Fruit fly (Drosophila melanogaster) Kc167 (cell line): ENCODE measurements around the gene CG31636.

Source experiments
- Myc ChIP-seq: fragments of >200 bp; optimal IDR thresholded peaks from 2 replicates; lab custom pipeline; 2017; ENCODE audit warnings: missing external identifiers
- Sin3A ChIP-seq: fragments of >200 bp; optimal IDR thresholded peaks from 2 replicates; lab custom pipeline; 2018; ENCODE audit warnings: missing external identifiers
- h ChIP-seq: fragments of >200 bp; optimal IDR thresholded peaks from 3 replicates; lab custom pipeline; 2018; ENCODE audit warnings: missing external identifiers
- insv ChIP-seq: fragments of >200 bp; optimal IDR thresholded peaks from 3 replicates; lab custom pipeline; 2018; ENCODE audit warnings: missing external identifiers
- psq ChIP-seq: fragments of >200 bp; optimal IDR thresholded peaks from 2 replicates; lab custom pipeline; 2017; ENCODE audit warnings: missing external identifiers
- ttk ChIP-seq: sonication (Bioruptor generic); optimal IDR thresholded peaks from 2 replicates; lab custom pipeline; 2017; ENCODE audit warnings: missing external identifiers

Gene CG31636

DNA sequence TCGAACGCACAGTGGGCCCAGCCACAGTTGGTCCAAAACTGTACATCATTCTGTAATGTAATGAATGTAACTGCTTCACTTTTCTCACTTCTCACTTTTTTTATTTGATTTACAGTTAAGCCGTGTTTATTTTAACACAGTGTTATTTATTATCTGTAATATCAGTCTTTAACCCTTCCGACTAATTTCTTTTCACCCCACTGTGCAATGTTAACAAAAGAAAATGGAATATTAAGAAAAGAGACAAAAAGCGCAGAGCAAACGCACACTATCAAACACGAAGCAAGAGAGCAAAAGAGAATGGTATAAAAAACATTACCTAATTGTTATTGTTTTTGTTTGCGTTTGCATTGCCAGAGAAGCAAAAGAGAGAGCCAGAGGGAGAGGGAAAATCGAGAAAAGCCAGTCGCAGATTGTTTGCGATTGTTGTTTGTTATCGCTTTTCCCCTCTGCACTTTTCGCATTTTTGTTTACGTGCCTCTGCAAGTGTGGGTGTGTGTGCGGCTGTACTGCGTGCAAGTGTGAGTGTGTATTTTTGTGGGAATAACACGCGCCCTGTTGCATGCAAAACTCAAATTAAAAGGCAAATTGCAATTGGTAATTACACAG lies 10.7 kb downstream of the CG31636 start:
- TF ChIP-seq insv (lab: Kevin White, UChicago), result no peak
- no peak for TF ChIP-seq h
- no peak for TF ChIP-seq psq (lab: Kevin White, UChicago)
- TF ChIP-seq Sin3A (lab: Kevin White, UChicago), result no peak
- TF ChIP-seq Myc (lab: Kevin White, UChicago), result no peak
- TF ChIP-seq ttk, result no peak

DNA sequence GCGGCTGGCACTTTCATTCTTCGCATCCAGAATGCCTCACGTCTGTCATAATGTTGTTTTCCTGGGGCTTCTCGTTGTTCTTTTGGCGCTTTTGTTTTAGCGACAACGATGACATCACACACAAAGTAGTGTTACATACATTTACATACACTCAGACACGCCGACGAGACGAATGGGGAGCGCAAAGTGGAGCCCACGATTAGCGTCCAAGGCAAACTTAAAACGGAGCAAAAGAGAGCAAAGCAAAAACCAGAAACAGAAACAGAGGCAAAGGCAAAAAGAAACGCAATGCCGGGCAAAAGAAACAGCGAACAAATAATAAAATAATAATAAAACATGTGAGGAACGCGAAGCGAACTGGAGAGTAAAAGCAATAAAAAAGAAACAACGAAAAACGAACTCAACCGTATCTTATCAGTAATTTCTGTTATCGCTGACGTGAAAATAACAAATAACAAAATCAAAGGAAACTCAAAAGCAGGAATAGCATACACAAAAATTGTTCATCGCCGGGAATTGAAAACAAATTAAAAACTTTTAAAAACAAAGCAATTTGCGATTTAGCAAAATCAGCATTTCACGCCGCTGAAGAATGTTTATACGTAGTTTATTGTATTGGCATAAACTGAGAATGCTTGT lies 13.4 kb downstream of the CG31636 start:
- TF ChIP-seq ttk, result no peak
- TF ChIP-seq h, result no peak
- no peak for TF ChIP-seq Sin3A (lab: Kevin White, UChicago)
- no peak for TF ChIP-seq psq (lab: Kevin White, UChicago)
- no peak for TF ChIP-seq insv (lab: Kevin White, UChicago)
- no peak for TF ChIP-seq Myc (lab: Kevin White, UChicago)

DNA sequence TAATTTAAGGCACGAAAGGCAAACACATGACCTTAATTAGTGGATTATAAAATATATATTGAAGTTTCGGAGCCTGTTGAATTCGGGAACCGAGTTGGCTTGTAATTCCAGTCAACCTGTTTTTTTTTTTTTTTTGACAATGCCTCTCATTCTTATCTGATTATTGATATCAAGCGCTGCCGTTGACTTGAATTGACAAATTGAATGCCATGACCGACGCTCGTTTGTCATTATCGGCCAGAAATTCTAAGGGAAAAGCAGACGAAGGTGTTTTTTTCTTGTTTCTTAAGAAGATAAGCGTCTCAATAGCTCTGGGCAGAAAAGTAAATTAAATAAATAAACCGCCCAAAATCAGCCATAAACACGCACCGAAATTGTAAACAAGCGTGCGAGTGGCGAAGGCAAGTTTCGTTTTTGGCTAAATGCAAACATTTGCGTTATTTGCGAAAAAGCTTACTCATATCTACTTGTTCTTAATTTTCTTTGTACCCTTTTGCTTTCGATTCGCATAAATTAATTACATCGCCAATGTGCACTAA lies 14.7 kb downstream of the CG31636 start:
- no peak for TF ChIP-seq Myc (lab: Kevin White, UChicago)
- TF ChIP-seq h, result no peak
- no peak for TF ChIP-seq ttk
- TF ChIP-seq Sin3A (lab: Kevin White, UChicago), result no peak
- no peak for TF ChIP-seq insv (lab: Kevin White, UChicago)

DNA sequence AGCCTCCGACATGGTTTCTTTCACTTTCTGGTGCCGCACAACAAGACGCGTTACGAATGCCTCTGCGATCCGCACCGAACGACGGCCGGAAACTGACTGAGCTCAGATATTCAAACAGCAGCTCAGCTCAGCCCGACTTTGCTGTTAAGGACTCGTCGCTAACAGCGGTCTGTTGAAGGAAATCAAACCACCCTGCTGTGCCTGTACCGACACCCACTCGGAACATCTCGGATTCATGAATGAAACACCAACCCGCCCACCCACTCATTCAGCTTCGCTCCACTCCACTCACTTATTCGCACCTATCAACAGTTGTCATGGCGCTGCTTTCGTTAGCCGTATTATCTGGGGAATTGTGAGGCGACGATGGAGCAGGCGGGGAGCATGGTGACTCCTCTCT lies 25.6 kb downstream of the CG31636 start, which contains the start of gene Oatp26F:
Gene Oatp26F, minus strand, starts transcription at position 101 of the 400 bp plus-strand sequence.
- TF ChIP-seq h (no peak), insv (lab: Kevin White, UChicago) (no peak), Sin3A (lab: Kevin White, UChicago) (no peak)

DNA sequence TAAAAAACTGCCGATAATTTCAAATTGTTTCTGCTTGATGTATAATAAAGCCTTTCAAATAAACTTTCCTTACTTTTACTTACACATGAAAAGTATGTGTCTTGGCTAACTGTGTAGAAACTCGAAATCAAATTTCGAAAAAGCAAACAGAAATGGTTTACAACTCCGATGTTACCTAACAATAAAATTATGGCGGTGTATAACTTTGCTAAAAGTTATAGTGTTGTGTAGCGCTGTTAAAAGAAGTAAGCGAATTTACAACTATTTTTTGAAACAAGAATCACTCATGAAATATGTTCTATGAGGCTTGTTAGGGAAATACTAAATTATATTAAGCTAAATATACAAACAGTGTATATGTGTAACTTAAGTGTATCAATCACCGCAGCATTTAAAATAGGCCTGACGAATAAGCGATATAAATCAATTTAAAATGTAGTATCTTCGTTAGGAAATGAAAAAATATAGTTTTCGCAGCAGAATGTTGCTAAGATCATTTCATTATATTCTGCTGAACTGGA lies 35.2 kb downstream of the CG31636 start, which contains the start of gene CG34345:
Gene CG34345, plus strand, starts transcription at position 471 of the 521 bp plus-strand sequence.
- TF ChIP-seq psq (lab: Kevin White, UChicago) (no peak), ttk (no peak), Sin3A (lab: Kevin White, UChicago) (no peak), h (no peak), Myc (lab: Kevin White, UChicago) (no peak), insv (lab: Kevin White, UChicago) (no peak)

DNA sequence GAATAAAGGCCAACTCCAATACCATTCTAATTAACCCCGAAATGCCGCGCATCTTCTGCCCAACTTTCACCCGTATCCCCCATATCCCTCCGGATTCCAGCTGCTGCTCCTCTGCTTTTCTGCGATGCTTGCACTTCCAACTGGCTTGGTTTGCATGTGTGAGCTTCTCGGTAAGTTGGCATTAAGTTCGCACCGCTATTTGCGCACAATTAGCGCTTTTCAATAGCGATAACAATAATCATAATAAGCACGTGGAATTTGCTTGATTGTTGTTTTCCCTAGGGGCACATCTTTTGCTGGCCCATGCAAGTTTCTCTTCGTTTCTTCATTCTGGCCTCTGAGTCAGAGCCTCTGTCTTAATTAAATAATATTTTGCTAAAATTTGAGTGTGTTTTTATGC lies 35.9 kb downstream of the CG31636 start:
- TF ChIP-seq Sin3A (lab: Kevin White, UChicago), result no peak
- no peak for TF ChIP-seq psq (lab: Kevin White, UChicago)
- TF ChIP-seq Myc (lab: Kevin White, UChicago), result no peak
- no peak for TF ChIP-seq h
- TF ChIP-seq ttk, result no peak
- TF ChIP-seq insv (lab: Kevin White, UChicago), result no peak

DNA sequence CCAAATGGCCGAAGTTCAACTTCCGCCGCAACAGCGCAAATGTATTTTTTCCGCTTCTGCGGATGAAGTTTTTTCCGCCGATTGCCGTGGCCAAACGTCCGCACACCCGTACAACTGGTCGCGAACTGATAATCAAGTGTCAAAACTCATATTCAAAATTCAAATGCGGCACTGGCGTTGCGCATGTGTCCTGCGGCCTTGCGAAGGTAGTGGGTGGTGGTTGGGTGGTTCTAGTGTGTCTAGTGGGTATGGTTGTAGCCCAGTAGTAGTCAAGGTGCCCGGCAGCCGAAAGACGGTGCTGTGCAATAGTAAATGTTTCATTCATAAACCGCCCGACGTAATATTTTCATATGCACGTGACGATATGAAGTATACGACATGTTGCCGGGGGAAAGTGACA lies 36.4 kb downstream of the CG31636 start, which contains the start of gene DIP-iota:
Gene DIP-iota, minus strand, starts transcription at position 101 of the 400 bp plus-strand sequence.
- TF ChIP-seq insv (lab: Kevin White, UChicago) (no peak), psq (lab: Kevin White, UChicago) (no peak), ttk (no peak)

DNA sequence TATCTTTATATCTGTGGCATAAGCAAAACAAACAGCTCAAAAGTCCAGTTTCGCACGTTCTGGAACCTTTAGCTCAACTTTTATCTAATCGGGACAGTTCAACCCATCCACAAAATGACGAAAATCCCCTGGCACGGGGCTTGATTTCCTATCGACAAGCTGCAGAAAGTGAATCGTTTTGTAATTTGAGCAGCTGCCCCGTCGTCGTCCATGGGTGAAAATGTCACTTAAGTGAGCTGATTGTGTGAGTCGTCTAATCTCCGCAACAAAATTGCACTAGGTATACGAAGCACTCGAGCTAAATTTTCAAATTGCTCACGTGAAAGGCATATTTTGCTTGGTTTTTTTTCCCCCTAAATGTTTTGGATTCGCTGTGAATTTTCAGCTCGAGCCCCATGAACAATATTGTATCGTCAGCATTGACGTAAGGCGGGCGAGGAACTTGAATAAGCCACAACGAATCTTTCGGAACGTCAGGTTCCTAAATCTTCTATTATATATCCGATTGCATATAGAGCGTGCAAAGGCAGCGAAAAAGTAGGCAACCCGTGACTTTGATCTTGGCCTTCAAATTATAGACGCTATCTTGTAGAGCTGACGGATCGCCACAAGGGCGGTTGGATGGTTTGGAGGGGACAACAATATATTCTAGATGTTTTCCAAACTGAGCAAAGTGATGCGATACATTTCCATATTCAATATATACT lies 43.6 kb downstream of the CG31636 start:
- TF ChIP-seq psq (lab: Kevin White, UChicago) (no peak), insv (lab: Kevin White, UChicago) (no peak), ttk (no peak), Sin3A (lab: Kevin White, UChicago) (no peak), h (no peak), Myc (lab: Kevin White, UChicago) (no peak)

DNA sequence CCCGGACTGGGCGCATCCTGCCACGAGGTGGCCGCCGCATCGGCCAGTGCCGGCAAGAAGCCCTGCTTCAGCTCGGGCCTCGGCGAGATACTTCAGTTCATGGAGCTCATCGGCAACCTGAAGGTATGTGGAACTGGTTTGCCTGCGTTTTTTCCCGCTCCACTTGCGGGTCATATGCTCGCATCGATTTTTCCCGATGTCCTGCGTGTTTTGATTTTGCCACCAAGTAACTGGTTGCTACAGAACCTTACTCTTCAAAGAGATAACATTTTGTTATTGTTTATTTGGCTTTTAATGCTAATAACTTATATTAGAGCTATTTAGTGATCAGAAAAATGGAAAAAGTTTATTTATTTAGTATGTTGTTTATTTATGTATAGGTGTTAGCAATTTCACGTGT lies 44.8 kb downstream of the CG31636 start:
- TF ChIP-seq insv (lab: Kevin White, UChicago) (no peak), psq (lab: Kevin White, UChicago) (no peak), Sin3A (lab: Kevin White, UChicago) (no peak), h (no peak), ttk (no peak), Myc (lab: Kevin White, UChicago) (no peak)

DNA sequence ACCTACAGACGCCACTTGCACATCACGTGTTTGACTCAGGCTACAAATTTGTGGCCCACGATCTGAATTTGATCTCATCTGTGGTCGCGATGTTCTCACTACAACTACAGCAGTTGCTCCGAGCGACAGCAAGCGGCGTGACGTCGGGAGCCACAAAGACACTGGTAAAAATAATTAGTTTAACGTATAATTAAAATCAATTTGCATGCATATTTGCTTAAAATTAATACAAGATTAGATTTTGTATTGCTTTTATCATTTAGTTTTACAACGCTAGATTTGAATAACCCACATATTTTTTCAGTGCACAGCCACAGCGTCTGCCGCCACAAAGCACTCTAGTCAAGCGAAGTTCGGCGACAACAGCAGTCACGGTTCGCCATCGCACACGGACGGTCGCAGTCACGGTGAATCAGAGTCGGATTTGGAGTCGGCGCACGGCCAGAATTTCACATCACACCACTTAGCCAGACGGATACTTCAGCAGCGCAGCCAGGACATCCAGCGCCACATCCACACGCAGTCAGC lies 45.4 kb downstream of the CG31636 start:
- TF ChIP-seq Sin3A (lab: Kevin White, UChicago), result no peak
- TF ChIP-seq ttk, result no peak
- no peak for TF ChIP-seq Myc (lab: Kevin White, UChicago)
- no peak for TF ChIP-seq insv (lab: Kevin White, UChicago)
- TF ChIP-seq h, result no peak
- no peak for TF ChIP-seq psq (lab: Kevin White, UChicago)

DNA sequence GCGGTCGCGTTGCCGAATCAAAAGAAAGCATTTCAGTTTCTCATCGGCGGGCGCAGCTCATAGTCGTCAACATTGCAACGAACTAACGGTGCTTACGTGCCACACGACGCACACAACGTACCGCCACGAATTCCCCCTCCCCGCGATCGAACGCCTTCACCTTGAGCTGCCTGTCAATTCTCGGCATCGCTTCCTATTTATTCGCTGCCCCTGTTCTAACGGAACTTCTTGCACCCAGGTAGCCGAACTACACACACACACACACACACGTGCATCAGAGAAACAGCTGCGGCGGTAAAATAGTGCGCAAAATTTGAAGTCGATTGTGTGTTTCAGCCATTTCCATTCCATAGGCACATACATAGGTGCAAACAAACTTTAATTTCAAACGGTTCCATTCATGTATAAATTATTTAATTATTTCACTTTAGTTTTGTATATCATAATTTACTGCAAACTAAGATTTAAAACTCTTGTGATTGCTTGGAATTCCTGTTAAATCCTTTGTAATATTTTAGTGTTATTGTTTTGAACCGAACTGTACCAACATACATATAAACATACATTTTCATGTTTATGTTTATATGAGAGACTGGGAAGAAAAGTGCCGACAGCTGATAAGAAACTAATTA lies 46.5 kb downstream of the CG31636 start:
- TF ChIP-seq Myc (lab: Kevin White, UChicago) (no peak), h (no peak), psq (lab: Kevin White, UChicago) (no peak), Sin3A (lab: Kevin White, UChicago) (no peak), insv (lab: Kevin White, UChicago) (no peak), ttk (no peak)
